Worm (Caenorhabditis elegans): ENCODE measurements around the gene cpg-23.

cpg-23 gene

ce11 chrV:19120743-19121642, 19.6 kb upstream of the cpg-23 start:
- TF ChIP-seq ztf-11 (tag; optimal IDR thresholded peaks at IDR 0.05) = no peak
- no peak for TF ChIP-seq nhr-28 (tag; optimal IDR thresholded peaks at IDR 0.05)
- no peak for TF ChIP-seq lin-39 (tag; optimal IDR thresholded peaks at IDR 0.05)
- peak; percentile 66 for TF ChIP-seq set-16 (GFP tag; IDR thresholded peaks at IDR 0.05)
- no peak for TF ChIP-seq daf-8 (GFP tag; IDR thresholded peaks at IDR 0.05)
- no peak for TF ChIP-seq nhr-11 (tag; optimal IDR thresholded peaks at IDR 0.05)
- TF ChIP-seq egl-27 (tag; optimal IDR thresholded peaks at IDR 0.05) = no peak
- no peak for TF ChIP-seq lin-38 (GFP tag; IDR thresholded peaks at IDR 0.05)
- peak; percentile 56 for TF ChIP-seq ceh-28 (tag; optimal IDR thresholded peaks at IDR 0.05)
- no peak for TF ChIP-seq unc-39 (tag; optimal IDR thresholded peaks at IDR 0.05)
- no peak for TF ChIP-seq ztf-7 (tag; optimal IDR thresholded peaks at IDR 0.05)
- TF ChIP-seq lin-1 (GFP tag; IDR thresholded peaks at IDR 0.05) = no peak

- TF ChIP-seq nhr-6 (tag; optimal IDR thresholded peaks at IDR 0.05) (no peak), aha-1 (tag) (peak; percentile 68)
Measured at ce11 chrV:19124586-19124985, 16.0 kb upstream of the cpg-23 start, which contains the start of gene bed-1. TSS of gene bed-1 (minus strand) at chrV:19124922.

ce11 chrV:19125253-19125652, 15.3 kb upstream of the cpg-23 start:
- TF ChIP-seq pha-4 (GFP tag; IDR thresholded peaks at IDR 0.05) (no peak), pha-4 (tag; optimal IDR thresholded peaks at IDR 0.05) (no peak), ceh-32 (tag; optimal IDR thresholded peaks at IDR 0.05; ENCODE audit: poor library complexity) (no peak), fos-1 (tag; optimal IDR thresholded peaks at IDR 0.05) (no peak), snpc-1.2 (GFP tag; IDR thresholded peaks at IDR 0.05) (no peak), daf-8 (GFP tag; IDR thresholded peaks at IDR 0.05) (no peak), F26F4.8 (GFP tag; conservative IDR thresholded peaks at IDR 0.05) (no peak), aly-2 (tag; optimal IDR thresholded peaks at IDR 0.05) (no peak), mdt-29 (GFP tag; IDR thresholded peaks at IDR 0.05) (no peak), mdl-1 (tag; optimal IDR thresholded peaks at IDR 0.05) (no peak), lin-38 (GFP tag; IDR thresholded peaks at IDR 0.05) (no peak), arid-1 (GFP tag; conservative IDR thresholded peaks at IDR 0.05) (no peak), spr-1 (tag; optimal IDR thresholded peaks at IDR 0.05) (no peak), tra-1 (GFP tag; IDR thresholded peaks at IDR 0.05) (no peak), tag-97 (GFP tag; IDR thresholded peaks at IDR 0.05) (no peak), unc-62 (GFP tag; optimal IDR thresholded peaks at IDR 0.05 in 1 of 2) (no peak), unc-62 (tag; optimal IDR thresholded peaks at IDR 0.05) (no peak), zip-2 (tag; optimal IDR thresholded peaks at IDR 0.05) (no peak), Y48G9A.11 (GFP tag; IDR thresholded peaks at IDR 0.05) (no peak), nhr-10 (tag; optimal IDR thresholded peaks at IDR 0.05) (no peak), duxl-1 (tag; optimal IDR thresholded peaks at IDR 0.05; ENCODE audit: poor library complexity) (no peak)

ce11 chrV:19125812-19126211, 14.8 kb upstream of the cpg-23 start:
- TF ChIP-seq arid-1 (GFP tag; conservative IDR thresholded peaks at IDR 0.05) (peak; percentile 88), unc-62 (GFP tag; optimal IDR thresholded peaks at IDR 0.05 in 1 of 2) (no peak), unc-62 (tag; optimal IDR thresholded peaks at IDR 0.05) (no peak), unc-130 (GFP tag; optimal IDR thresholded peaks at IDR 0.05) (no peak), snpc-1.2 (GFP tag; IDR thresholded peaks at IDR 0.05) (peak; percentile 69), nhr-48 (tag; optimal IDR thresholded peaks at IDR 0.05) (peak; percentile 51), dve-1 (tag; optimal IDR thresholded peaks at IDR 0.05; ENCODE audit: insufficient read depth) (peak; percentile 53), rbr-2 (tag; optimal IDR thresholded peaks at IDR 0.05) (peak; percentile 34), spr-3 (GFP tag; optimal IDR thresholded peaks at IDR 0.05) (no peak), sdz-12 (GFP tag; optimal IDR thresholded peaks at IDR 0.05) (no peak), gei-8 (GFP tag; optimal IDR thresholded peaks at IDR 0.05) (no peak), daf-8 (GFP tag; IDR thresholded peaks at IDR 0.05) (no peak), php-3 (GFP tag; IDR thresholded peaks at IDR 0.05) (no peak; the same call in 1 of the 2 replicates), nhr-102 (tag; optimal IDR thresholded peaks at IDR 0.05) (no peak), nhr-41 (GFP tag; IDR thresholded peaks at IDR 0.05) (0 out of 2 replicates have a peak, but pooled peaks have one; percentile 71), dpl-1 (GFP tag; optimal IDR thresholded peaks at IDR 0.05) (peak; percentile 8), nhr-42 (GFP tag; IDR thresholded peaks at IDR 0.05) (no peak; the same call in 1 of the 2 replicates), nhr-77 (tag; optimal IDR thresholded peaks at IDR 0.05) (no peak), zip-11 (GFP tag; IDR thresholded peaks at IDR 0.05) (no peak)
